Worm (Caenorhabditis elegans) whole organism, young adult: ENCODE measurements around the gene srh-288.

Experiments
- B0336.3 ChIP-seq: fragments of 200-800 bp; sonication (Bioruptor generic); IDR thresholded peaks from 2 replicates; pipeline ENCODE4 v1.3.6; 2022; ENCODE audit warnings: missing genetic modification characterization, missing compliant biosample characterization
- C06A6.2 ChIP-seq: fragments of 200-800 bp; sonication (Bioruptor generic); conservative IDR thresholded peaks from 2 replicates; pipeline ENCODE4 v1.3.6; 2022; ENCODE audit warnings: missing genetic modification characterization, missing compliant biosample characterization
- D2030.7 ChIP-seq: fragments of 200-800 bp; sonication (Bioruptor generic); IDR thresholded peaks from 2 replicates; pipeline ENCODE4 v1.3.6; 2022; ENCODE audit warnings: missing genetic modification reagents, missing genetic modification characterization, missing compliant biosample characterization
- F10E7.11 ChIP-seq: sonication (generic microtip); optimal IDR thresholded peaks from 2 replicates; lab custom pipeline; 2017; ENCODE audit warnings: mild to moderate bottlenecking, missing genetic modification characterization, moderate library complexity, missing compliant biosample characterization
- F37B4.10 ChIP-seq: fragments of 200-800 bp; sonication (Bioruptor generic); IDR thresholded peaks from 2 replicates; pipeline ENCODE4 v1.3.6; 2022; ENCODE audit warnings: missing genetic modification characterization, missing compliant biosample characterization
- F49E8.2 ChIP-seq: sonication (generic microtip); optimal IDR thresholded peaks from 3 replicates; lab custom pipeline; 2017; ENCODE audit warnings: missing genetic modification characterization, mild to moderate bottlenecking, missing compliant biosample characterization, antibody characterized with exemption, moderate library complexity; ENCODE audit not compliant: insufficient read depth
- F55B11.4 ChIP-seq: sonication (generic microtip); optimal IDR thresholded peaks from 2 replicates; lab custom pipeline; 2016; ENCODE audit warnings: missing compliant biosample characterization, missing genetic modification characterization, borderline replicate concordance; ENCODE audit not compliant: insufficient read depth
- T26A5.8 ChIP-seq: sonication (generic microtip); optimal IDR thresholded peaks from 2 replicates; lab custom pipeline; 2016; ENCODE audit warnings: missing genetic modification characterization, missing compliant biosample characterization
- Y95B8A.8 ChIP-seq: fragments of 200-800 bp; sonication (Bioruptor generic); IDR thresholded peaks from 2 replicates; pipeline ENCODE4 v1.3.6; 2022; ENCODE audit warnings: missing genetic modification reagents, missing genetic modification characterization, missing compliant biosample characterization
- ZK185.1 ChIP-seq: sonication (generic microtip); optimal IDR thresholded peaks from 2 replicates; lab custom pipeline; 2016; ENCODE audit warnings: mild to moderate bottlenecking, missing genetic modification characterization, missing compliant biosample characterization; ENCODE audit not compliant: poor library complexity, severe bottlenecking
- ama-1 ChIP-seq, 3 experiments: fragments of 150-350 bp in 1 of 3; sonication (generic microtip) in 2 of 3; optimal IDR thresholded peaks; 2 replicates each; lab custom pipeline; 2014 to 2018; ENCODE audit warnings: missing biosample characterization in 2 of 3, missing genetic modification characterization in 2 of 3, missing genetic modification reagents in 2 of 3
- ccch-3 ChIP-seq: fragments of 200-800 bp; sonication (Bioruptor generic); optimal IDR thresholded peaks from 2 replicates; lab custom pipeline; 2018; ENCODE audit warnings: mild to moderate bottlenecking, missing genetic modification characterization, missing compliant biosample characterization
- cebp-1 ChIP-seq, 2 experiments: fragments of 200-800 bp in 1 of 2; sonication (Bioruptor generic) in 1 of 2; sonication (generic microtip) in 1 of 2; IDR thresholded peaks in 1 of 2; optimal IDR thresholded peaks in 1 of 2; 2 replicates each; pipeline versions ENCODE4 v1.3.6 to Lab custom; 2017 to 2022; ENCODE audit warnings: missing compliant biosample characterization in 2 of 2, missing genetic modification characterization in 2 of 2, mild to moderate bottlenecking in 1 of 2, missing genetic modification reagents in 1 of 2, moderate library complexity in 1 of 2
- ceh-27 ChIP-seq: fragments of 200-800 bp; sonication (Bioruptor generic); optimal IDR thresholded peaks from 2 replicates; lab custom pipeline; 2018; ENCODE audit warnings: mild to moderate bottlenecking, missing genetic modification characterization, moderate library complexity, missing compliant biosample characterization
- ceh-40 ChIP-seq: fragments of 200-800 bp; sonication (Bioruptor generic); IDR thresholded peaks from 2 replicates; pipeline ENCODE4 v1.3.6; 2022; ENCODE audit warnings: missing genetic modification characterization, missing compliant biosample characterization
- dox-1 ChIP-seq: fragments of 200-800 bp; sonication (Bioruptor generic); IDR thresholded peaks from 2 replicates; pipeline ENCODE4 v1.3.6; 2022; ENCODE audit warnings: missing genetic modification reagents, missing genetic modification characterization, missing compliant biosample characterization
- dpl-1 ChIP-seq: fragments of 150-350 bp; optimal IDR thresholded peaks from 2 replicates; lab custom pipeline; 2014; ENCODE audit warnings: missing biosample characterization, missing genetic modification reagents, missing genetic modification characterization
- egl-18 ChIP-seq: fragments of 200-800 bp; sonication (Bioruptor generic); IDR thresholded peaks from 2 replicates; pipeline ENCODE4 v1.3.6; 2022; ENCODE audit warnings: missing genetic modification reagents, missing genetic modification characterization, missing compliant biosample characterization
- gei-17 ChIP-seq: fragments of 200-800 bp; sonication (Bioruptor generic); optimal IDR thresholded peaks from 2 replicates; lab custom pipeline; 2018; ENCODE audit warnings: mild to moderate bottlenecking, missing genetic modification characterization, missing compliant biosample characterization
- hlh-12 ChIP-seq: sonication (generic microtip); optimal IDR thresholded peaks from 2 replicates; lab custom pipeline; 2016; ENCODE audit warnings: missing genetic modification characterization, missing compliant biosample characterization
- hlh-26 ChIP-seq: fragments of 200-800 bp; sonication (Bioruptor generic); conservative IDR thresholded peaks from 2 replicates; pipeline ENCODE4 v1.3.6; 2022; ENCODE audit warnings: missing genetic modification reagents, missing genetic modification characterization, missing compliant biosample characterization
- hrde-1 ChIP-seq: sonication (generic microtip); optimal IDR thresholded peaks from 2 replicates; lab custom pipeline; 2016; ENCODE audit warnings: missing genetic modification characterization, mild to moderate bottlenecking, missing compliant biosample characterization, moderate library complexity, missing genotype, missing genetic modification reagents, borderline replicate concordance
- let-607 ChIP-seq, 2 experiments: fragments of 200-800 bp in 1 of 2; sonication (Bioruptor generic) in 1 of 2; sonication (generic microtip) in 1 of 2; optimal IDR thresholded peaks; 2 replicates each; lab custom pipeline; 2016 to 2018; ENCODE audit warnings: mild to moderate bottlenecking in 2 of 2, missing compliant biosample characterization in 2 of 2, missing genetic modification characterization in 2 of 2, moderate library complexity in 2 of 2, missing genotype in 1 of 2
- lin-26 ChIP-seq: fragments of 200-800 bp; sonication (Bioruptor generic); IDR thresholded peaks from 2 replicates; pipeline ENCODE4 v1.3.6; 2022; ENCODE audit warnings: missing genetic modification reagents, missing genetic modification characterization, missing compliant biosample characterization
- lin-40 ChIP-seq: sonication (generic microtip); optimal IDR thresholded peaks from 2 replicates; lab custom pipeline; 2016; ENCODE audit warnings: missing genetic modification characterization, mild to moderate bottlenecking, missing compliant biosample characterization, missing genotype, missing genetic modification reagents
- madf-6 ChIP-seq: fragments of 200-800 bp; sonication (Bioruptor generic); IDR thresholded peaks from 2 replicates; pipeline ENCODE4 v1.3.6; 2022; ENCODE audit warnings: missing genetic modification reagents, missing genetic modification characterization, missing compliant biosample characterization
- mel-28 ChIP-seq: sonication (generic microtip); optimal IDR thresholded peaks from 2 replicates; lab custom pipeline; 2016; ENCODE audit warnings: borderline replicate concordance, mild to moderate bottlenecking, missing genetic modification characterization, missing compliant biosample characterization
- mxl-1 ChIP-seq: sonication (generic microtip); optimal IDR thresholded peaks from 2 replicates; lab custom pipeline; 2016; ENCODE audit warnings: missing genetic modification characterization, missing compliant biosample characterization
- nfya-2 ChIP-seq: fragments of 200-800 bp; sonication (Bioruptor generic); IDR thresholded peaks from 2 replicates; pipeline ENCODE4 v1.3.6; 2022; ENCODE audit warnings: missing genetic modification reagents, missing genetic modification characterization, missing compliant biosample characterization
- nfyb-1 ChIP-seq: fragments of 200-800 bp; sonication (Bioruptor generic); IDR thresholded peaks from 2 replicates; pipeline ENCODE4 v1.3.6; 2022; ENCODE audit warnings: missing genetic modification reagents, missing genetic modification characterization, missing compliant biosample characterization
- nhr-120 ChIP-seq: fragments of 200-800 bp; sonication (Bioruptor generic); IDR thresholded peaks from 2 replicates; pipeline ENCODE4 v1.3.6; 2022; ENCODE audit warnings: missing genetic modification characterization, missing compliant biosample characterization
- nhr-80 ChIP-seq: sonication (generic microtip); optimal IDR thresholded peaks from 2 replicates; lab custom pipeline; 2016; ENCODE audit warnings: missing genetic modification characterization, missing compliant biosample characterization
- snpc-1.1 ChIP-seq: sonication (generic microtip); optimal IDR thresholded peaks from 2 replicates; lab custom pipeline; 2017; ENCODE audit warnings: missing genetic modification characterization, mild to moderate bottlenecking, missing compliant biosample characterization, antibody characterized with exemption, moderate library complexity, missing genotype, missing genetic modification reagents; ENCODE audit not compliant: insufficient read depth
- snpc-4 ChIP-seq, 5 experiments: fragments of 150-350 bp in 1 of 5; sonication (generic microtip) in 4 of 5; optimal IDR thresholded peaks; 2 replicates each; lab custom pipeline; 2014 to 2018; ENCODE audit warnings: missing genetic modification characterization in 5 of 5, missing biosample characterization in 3 of 5, antibody characterized with exemption in 2 of 5, mild to moderate bottlenecking in 2 of 5, missing compliant biosample characterization in 2 of 5, missing genotype in 2 of 5, moderate library complexity in 2 of 5, missing genetic modification reagents in 1 of 5
- tbp1 ChIP-seq: fragments of 200-800 bp; sonication (Bioruptor generic); optimal IDR thresholded peaks from 2 replicates; lab custom pipeline; 2018; ENCODE audit warnings: mild to moderate bottlenecking, missing genetic modification characterization, missing compliant biosample characterization
- unc-62 ChIP-seq: fragments of 150-350 bp; optimal IDR thresholded peaks from 2 replicates; lab custom pipeline; 2014; ENCODE audit warnings: missing biosample characterization, missing genetic modification reagents, missing genetic modification characterization
- zfh-2 ChIP-seq: fragments of 200-800 bp; sonication (Bioruptor generic); conservative IDR thresholded peaks from 2 replicates; pipeline ENCODE4 v1.3.6; 2022; ENCODE audit warnings: missing genetic modification reagents, missing genetic modification characterization, missing compliant biosample characterization
- zim-3 ChIP-seq: sonication (generic microtip); optimal IDR thresholded peaks from 2 replicates; lab custom pipeline; 2017; ENCODE audit warnings: mild to moderate bottlenecking, missing genetic modification characterization, moderate library complexity, missing compliant biosample characterization
- ztf-26 ChIP-seq: sonication (generic microtip); optimal IDR thresholded peaks from 2 replicates; lab custom pipeline; 2017; ENCODE audit warnings: missing genetic modification characterization, missing compliant biosample characterization
- ztf-6 ChIP-seq: fragments of 200-800 bp; sonication (Bioruptor generic); IDR thresholded peaks from 2 replicates; pipeline ENCODE4 v1.3.6; 2022; ENCODE audit warnings: missing genetic modification reagents, missing genetic modification characterization, missing compliant biosample characterization

srh-288 gene

DNA sequence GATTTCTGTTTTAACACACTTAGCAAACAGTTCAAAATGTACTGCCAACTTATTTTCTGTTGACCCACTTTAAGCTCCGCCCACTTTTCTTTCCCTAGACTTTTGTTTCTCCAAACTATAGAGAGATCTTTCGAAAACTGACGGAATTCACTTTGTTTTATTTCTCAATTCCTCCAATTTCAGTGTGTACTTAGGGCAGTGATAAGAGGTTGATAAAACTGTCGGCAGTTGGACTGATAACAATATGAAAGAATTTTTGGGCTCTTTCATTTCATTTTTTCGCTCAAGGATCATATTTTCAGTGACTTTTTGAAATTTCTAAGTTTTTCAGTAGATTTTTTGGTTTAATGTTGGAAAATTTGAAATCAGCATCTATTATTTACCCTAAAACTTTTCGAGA lies 40.6 kb downstream of the srh-288 start:
- TF ChIP-seq F37B4.10 (GFP tag; lab: Robert Waterston, UW) (no peak), nhr-80 (tag; lab: Kevin White, UChicago) (peak; percentile 31)
- TF ChIP-seq, all 124 proteins: peak for 1

DNA sequence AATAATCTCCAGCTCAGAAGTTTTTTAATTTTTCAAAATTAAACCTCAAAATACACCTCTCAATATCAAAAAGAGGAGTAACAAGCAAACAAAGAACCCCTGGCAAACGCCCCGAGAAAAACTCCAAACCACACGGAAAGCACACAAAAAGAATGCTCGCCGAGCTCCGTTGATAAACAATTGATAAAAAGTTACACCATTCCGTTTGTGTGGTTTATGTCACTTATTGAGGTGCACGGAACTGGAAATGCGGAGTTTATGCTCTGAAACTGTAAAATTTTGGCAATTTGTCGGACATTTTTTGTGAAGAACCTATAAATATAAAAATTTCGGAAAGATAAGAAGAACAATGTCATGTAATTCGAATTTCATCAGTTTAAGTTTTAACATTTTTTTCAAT lies 43.2 kb downstream of the srh-288 start:
- TF ChIP-seq ztf-6: no peak
- TF ChIP-seq ccch-3 (GFP tag; lab: Kevin White, UChicago): no peak
- TF ChIP-seq gei-17 (GFP tag; lab: Kevin White, UChicago): no peak
- TF ChIP-seq F10E7.11: no peak
- TF ChIP-seq ztf-26 (tag; lab: Kevin White, UChicago): no peak
- no peak for TF ChIP-seq nfya-2 (GFP tag; lab: Robert Waterston, UW)
- TF ChIP-seq hlh-26 (GFP tag; lab: Robert Waterston, UW): no peak
- TF ChIP-seq ceh-27 (GFP tag; lab: Kevin White, UChicago): no peak
- no peak for TF ChIP-seq snpc-4 (GFP tag; optimal IDR thresholded peaks at IDR 0.05; lab: Kevin White, UChicago)
- TF ChIP-seq snpc-4 (tag; optimal IDR thresholded peaks at IDR 0.05; lab: Kevin White, UChicago): peak in 1 of 4 experiments; percentile 14
- TF ChIP-seq mel-28 (tag; lab: Kevin White, UChicago): no peak
- no peak for TF ChIP-seq C06A6.2
- no peak for TF ChIP-seq hrde-1
- TF ChIP-seq Y95B8A.8 (GFP tag; lab: Robert Waterston, UW): no peak
- TF ChIP-seq T26A5.8 (tag; lab: Kevin White, UChicago): no peak
- peak; percentile 90 for TF ChIP-seq nhr-80 (tag; lab: Kevin White, UChicago)
- no peak for TF ChIP-seq egl-18
- TF ChIP-seq dox-1 (GFP tag; lab: Robert Waterston, UW): 0 out of 2 replicates have a peak, but pooled peaks have one; percentile 12
- TF ChIP-seq snpc-1.1 (tag; lab: Kevin White, UChicago): no peak
- no peak for TF ChIP-seq cebp-1 (GFP tag; IDR thresholded peaks at IDR 0.05; lab: Robert Waterston, UW)
- TF ChIP-seq cebp-1 (tag; optimal IDR thresholded peaks at IDR 0.05; lab: Kevin White, UChicago): peak; percentile 37
- TF ChIP-seq ceh-40 (GFP tag; lab: Robert Waterston, UW): no peak
- no peak for TF ChIP-seq D2030.7 (GFP tag; lab: Robert Waterston, UW)
- no peak for TF ChIP-seq zfh-2 (GFP tag; lab: Robert Waterston, UW)
- no peak for TF ChIP-seq F55B11.4
- TF ChIP-seq nhr-120: no peak
- TF ChIP-seq B0336.3: no peak
- TF ChIP-seq zim-3: no peak
- no peak for TF ChIP-seq let-607 (tag; optimal IDR thresholded peaks at IDR 0.05; lab: Kevin White, UChicago)
- TF ChIP-seq ama-1 (optimal IDR thresholded peaks at IDR 0.05; lab: Kevin White, UChicago): no peak
- no peak for TF ChIP-seq ama-1 (GFP tag; optimal IDR thresholded peaks at IDR 0.05; lab: Kevin White, UChicago)
- no peak for TF ChIP-seq ZK185.1
- TF ChIP-seq nfyb-1 (GFP tag; lab: Robert Waterston, UW): no peak
- no peak for TF ChIP-seq madf-6 (GFP tag; lab: Robert Waterston, UW)
- no peak for TF ChIP-seq lin-40 (tag; lab: Kevin White, UChicago)
- TF ChIP-seq mxl-1 (tag; lab: Kevin White, UChicago): no peak
- no peak for TF ChIP-seq F49E8.2 (tag; lab: Kevin White, UChicago)
- no peak for TF ChIP-seq hlh-12
- no peak for TF ChIP-seq dpl-1 (GFP tag; lab: Kevin White, UChicago)
- TF ChIP-seq tbp1 (GFP tag; lab: Kevin White, UChicago): peak; percentile 0
- no peak for TF ChIP-seq lin-26 (GFP tag; lab: Robert Waterston, UW)
- no peak for TF ChIP-seq F37B4.10 (GFP tag; lab: Robert Waterston, UW)
- no peak for TF ChIP-seq unc-62
